Worm (Caenorhabditis elegans): ENCODE results near the gene unc-47.

- TF ChIP-seq ekl-4 (GFP tag; IDR thresholded peaks at IDR 0.05) (no peak), K12H6.12 (tag; optimal IDR thresholded peaks at IDR 0.05) (no peak), lin-26 (GFP tag; IDR thresholded peaks at IDR 0.05) (no peak), snpc-4 (GFP tag; optimal IDR thresholded peaks at IDR 0.05) (no peak), snpc-4 (tag; optimal IDR thresholded peaks at IDR 0.05) (no peak), ama-1 (optimal IDR thresholded peaks at IDR 0.05) (no peak), ama-1 (GFP tag; optimal IDR thresholded peaks at IDR 0.05) (no peak), pbrm-1 (GFP tag; IDR thresholded peaks at IDR 0.05) (no peak), rcor-1 (GFP tag; IDR thresholded peaks at IDR 0.05) (no peak), sea-2 (GFP tag; IDR thresholded peaks at IDR 0.05) (no peak)
These were observed 9.9 kb upstream of the unc-47 start for ce11 chrIII:10195911-10196310.
